Fruit fly (Drosophila melanogaster): ENCODE data around the gene Sumo.
A peak's percentile ranks its signal among the peaks of the same experiment; 100 is the strongest.

The Sumo gene

dm6 chr2L:6967422-6968012 lies at the start of gene Sumo:
Gene Sumo (minus strand): TSS chr2L:6967644.
- no peak for TF ChIP-seq CG17801 (GFP tag; optimal IDR thresholded peaks at IDR 0.05; ENCODE audit: partially characterized antibody)

dm6 chr2L:7013157-7013556 lies 45.7 kb upstream of the Sumo start, which contains the start of gene CG43322:
Gene CG43322 (plus strand): TSS chr2L:7013396.
- no peak for TF ChIP-seq CG17801 (GFP tag; optimal IDR thresholded peaks at IDR 0.05; ENCODE audit: partially characterized antibody)

- no peak for TF ChIP-seq CG17801 (GFP tag; optimal IDR thresholded peaks at IDR 0.05; ENCODE audit: partially characterized antibody)
These were observed 44.5 kb upstream of the Sumo start, which contains the start of gene CG43321 for dm6 chr2L:7011962-7012361. Gene CG43321 (plus strand): TSS chr2L:7012262.

dm6 chr2L:7010513-7010912 lies 43.1 kb upstream of the Sumo start:
- no peak for TF ChIP-seq CG17801 (GFP tag; optimal IDR thresholded peaks at IDR 0.05; ENCODE audit: partially characterized antibody)

- no peak for TF ChIP-seq CG17801 (GFP tag; optimal IDR thresholded peaks at IDR 0.05; ENCODE audit: partially characterized antibody)
These were observed 42.5 kb upstream of the Sumo start, which contains the start of gene uif for dm6 chr2L:7009807-7010470. Gene uif (minus strand): TSS chr2L:7010359.

dm6 chr2L:7007564-7007963 lies 40.1 kb upstream of the Sumo start:
- no peak for TF ChIP-seq CG17801 (GFP tag; optimal IDR thresholded peaks at IDR 0.05; ENCODE audit: partially characterized antibody)

dm6 chr2L:7005489-7005888 lies 38.0 kb upstream of the Sumo start:
- TF ChIP-seq CG17801 (GFP tag; optimal IDR thresholded peaks at IDR 0.05; ENCODE audit: partially characterized antibody) = no peak

dm6 chr2L:7004304-7004703 lies 36.9 kb upstream of the Sumo start:
- TF ChIP-seq CG17801 (GFP tag; optimal IDR thresholded peaks at IDR 0.05; ENCODE audit: partially characterized antibody) = no peak

- no peak for TF ChIP-seq CG17801 (GFP tag; optimal IDR thresholded peaks at IDR 0.05; ENCODE audit: partially characterized antibody)
These were observed 31.3 kb upstream of the Sumo start for dm6 chr2L:6998736-6999135.

dm6 chr2L:6991085-6991484 lies 23.6 kb upstream of the Sumo start:
- TF ChIP-seq CG17801 (GFP tag; optimal IDR thresholded peaks at IDR 0.05; ENCODE audit: partially characterized antibody) = no peak

- no peak for TF ChIP-seq CG17801 (GFP tag; optimal IDR thresholded peaks at IDR 0.05; ENCODE audit: partially characterized antibody)
These were observed 4.2 kb upstream of the Sumo start, which contains the start of gene snRNP-U1-70K for dm6 chr2L:6971597-6972036. Gene snRNP-U1-70K (minus strand): TSS chr2L:6971737.

dm6 chr2L:6970813-6971212 lies 3.4 kb upstream of the Sumo start:
- no peak for TF ChIP-seq CG17801 (GFP tag; optimal IDR thresholded peaks at IDR 0.05; ENCODE audit: partially characterized antibody)

- peak; percentile 1 for TF ChIP-seq CG17801 (GFP tag; optimal IDR thresholded peaks at IDR 0.05; ENCODE audit: partially characterized antibody)
These were observed 621 bp upstream of the Sumo start for dm6 chr2L:6968013-6968517.

- TF ChIP-seq CG17801 (GFP tag; optimal IDR thresholded peaks at IDR 0.05; ENCODE audit: partially characterized antibody) = no peak
These were observed 1.1 kb downstream of the Sumo start for dm6 chr2L:6966309-6966708.

dm6 chr2L:6964632-6965031 lies 2.8 kb downstream of the Sumo start:
- no peak for TF ChIP-seq CG17801 (GFP tag; optimal IDR thresholded peaks at IDR 0.05; ENCODE audit: partially characterized antibody)

dm6 chr2L:6964022-6964434 lies 3.4 kb downstream of the Sumo start, which contains the start of the genes sip2 and Coprox:
Gene sip2 (minus strand): TSS chr2L:6964074.
Gene Coprox (plus strand): TSS chr2L:6964421.
- TF ChIP-seq CG17801 (GFP tag; optimal IDR thresholded peaks at IDR 0.05; ENCODE audit: partially characterized antibody) = peak; percentile 68

Data from ovary, adult (tissue).